Fruit fly (Drosophila melanogaster) whole organism: Measurements from ENCODE around the gene H2.0.

Experiments
- CG8478 ChIP-seq: fragments of >200 bp; optimal IDR thresholded peaks from 2 replicates; lab custom pipeline; 2018; ENCODE audit warnings: inconsistent platforms
- Dll ChIP-seq: fragments of >200 bp; optimal IDR thresholded peaks from 2 replicates; lab custom pipeline; 2017
- EcR ChIP-seq, 2 experiments: fragments of >200 bp; optimal IDR thresholded peaks; 2 replicates each; lab custom pipeline; 2017; ENCODE audit warnings: missing biosample characterization in 2 of 2, missing genetic modification characterization in 2 of 2, missing genetic modification reagents in 2 of 2
- pan ChIP-seq: fragments of >200 bp; optimal IDR thresholded peaks from 2 replicates; lab custom pipeline; 2017
- psq ChIP-seq: fragments of >200 bp; optimal IDR thresholded peaks from 2 replicates; lab custom pipeline; 2017
- usp ChIP-seq: fragments of >200 bp; optimal IDR thresholded peaks from 2 replicates; lab custom pipeline; 2017; ENCODE audit warnings: missing biosample characterization, missing genetic modification characterization, mixed read lengths

Gene H2.0

dm6 chr2L:6019352-6020131 lies at the start of gene H2.0:
H2.0 (minus strand) TSS chr2L:6019402.
- TF ChIP-seq psq (lab: Kevin White, UChicago), result no peak
- no peak for TF ChIP-seq Dll (lab: Kevin White, UChicago)
- TF ChIP-seq usp (GFP tag; lab: Kevin White, UChicago), result no peak
- TF ChIP-seq pan, result no peak
- no peak for TF ChIP-seq EcR (GFP tag; optimal IDR thresholded peaks at IDR 0.05; lab: Kevin White, UChicago)
- TF ChIP-seq CG8478 (lab: Kevin White, UChicago), result no peak

DNA sequence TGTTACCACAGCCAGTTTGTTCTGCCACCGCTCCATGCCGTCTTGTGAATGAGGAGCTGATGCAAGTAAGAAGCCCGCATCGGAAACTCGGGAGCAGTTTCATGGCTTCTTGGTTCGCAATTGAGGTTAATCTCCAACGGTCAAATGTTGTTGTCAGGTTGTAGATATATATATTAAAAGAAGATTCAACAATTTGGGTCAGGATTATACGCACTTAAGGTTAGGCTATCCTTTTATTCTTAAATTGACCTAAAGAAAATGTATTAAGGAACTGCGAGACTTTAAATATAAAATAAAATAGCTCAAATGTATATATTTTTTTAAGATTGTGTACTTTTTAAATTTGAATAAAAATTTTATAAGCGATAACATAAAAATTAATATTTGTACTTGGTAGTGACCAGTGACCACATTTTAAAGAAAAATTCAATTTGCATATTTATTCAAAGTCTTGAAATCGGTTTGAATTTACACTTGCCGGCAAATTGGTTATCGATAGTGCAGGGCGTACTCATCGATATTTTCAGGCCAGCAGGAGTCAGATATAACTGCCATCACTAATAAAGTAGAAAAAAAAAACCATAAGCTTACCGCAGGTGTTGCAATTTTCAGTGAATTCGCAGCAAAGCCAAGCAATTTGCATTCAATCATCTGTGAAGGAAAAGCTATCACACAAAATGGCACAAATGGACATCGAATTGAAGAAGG lies 49.5 kb upstream of the H2.0 start, which contains the start of the genes CG9150 and Pfdn1:
Gene CG9150, minus strand, starts transcription at position 51 of the 708 bp plus-strand sequence.
Gene Pfdn1, plus strand, starts transcription at position 536 of the 708 bp plus-strand sequence.
- TF ChIP-seq psq (lab: Kevin White, UChicago), result no peak

DNA sequence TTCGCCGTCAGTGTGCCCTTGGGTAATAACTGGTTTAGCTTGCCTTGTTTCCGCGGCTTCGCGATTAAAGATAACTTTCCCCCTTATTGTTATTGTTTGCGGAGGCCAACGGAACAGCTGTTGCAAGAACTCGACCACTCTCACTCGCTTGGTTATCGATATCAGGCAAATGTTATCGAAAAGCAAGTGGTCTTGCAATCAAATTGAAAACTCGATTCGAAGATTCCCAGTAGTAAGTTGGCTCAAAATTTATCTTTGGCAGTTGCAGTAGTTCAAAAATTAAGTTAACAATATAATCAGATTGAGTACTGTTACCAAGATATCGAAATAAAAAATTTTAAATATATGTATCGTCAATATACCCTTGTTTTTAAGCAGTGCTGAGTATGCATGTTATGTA lies 46.6 kb upstream of the H2.0 start, which contains the start of the genes Fbw5 and CG9147:
Gene Fbw5, minus strand, starts transcription at position 131 of the 400 bp plus-strand sequence.
Gene CG9147, plus strand, starts transcription at position 175 of the 400 bp plus-strand sequence.
- TF ChIP-seq EcR (GFP tag; optimal IDR thresholded peaks at IDR 0.05; lab: Kevin White, UChicago), result no peak
- TF ChIP-seq pan, result peak; percentile 97
- TF ChIP-seq psq (lab: Kevin White, UChicago), result no peak
- no peak for TF ChIP-seq Dll (lab: Kevin White, UChicago)

dm6 chr2L:6062382-6063082 lies 43.3 kb upstream of the H2.0 start, which contains the start of the genes ND-51 and CG13994:
ND-51 (minus strand) TSS chr2L:6062757.
CG13994 (plus strand) TSS chr2L:6062989.
- TF ChIP-seq usp (GFP tag; lab: Kevin White, UChicago) (no peak), EcR (GFP tag; optimal IDR thresholded peaks at IDR 0.05; lab: Kevin White, UChicago) (no peak), pan (no peak), Dll (lab: Kevin White, UChicago) (no peak), CG8478 (lab: Kevin White, UChicago) (no peak), psq (lab: Kevin White, UChicago) (no peak)

DNA sequence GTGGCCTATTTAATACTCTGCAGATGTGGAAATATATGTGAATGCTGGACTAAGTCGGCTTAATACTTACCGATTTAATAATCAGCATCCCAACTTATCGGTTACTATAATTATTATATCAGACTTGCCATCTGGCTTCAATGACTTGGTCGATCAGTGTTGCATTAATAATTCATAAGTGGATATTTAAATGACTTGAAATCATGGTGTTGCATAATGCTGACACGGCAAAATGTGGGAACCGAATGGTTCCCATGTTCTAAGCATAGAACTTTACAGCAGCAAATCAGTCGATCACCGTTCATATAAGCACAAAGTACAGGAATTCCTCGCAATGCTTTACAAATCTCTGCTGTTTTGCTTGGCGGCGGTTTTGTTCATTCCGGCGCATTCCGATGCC lies 41.0 kb upstream of the H2.0 start, which contains the start of gene CG34180:
Gene CG34180, plus strand, starts transcription at position 301 of the 400 bp plus-strand sequence.
- TF ChIP-seq EcR (GFP tag; optimal IDR thresholded peaks at IDR 0.05; lab: Kevin White, UChicago), result no peak
- no peak for TF ChIP-seq pan
- TF ChIP-seq CG8478 (lab: Kevin White, UChicago), result no peak
- TF ChIP-seq psq (lab: Kevin White, UChicago), result no peak
- no peak for TF ChIP-seq Dll (lab: Kevin White, UChicago)
- no peak for TF ChIP-seq usp (GFP tag; lab: Kevin White, UChicago)

DNA sequence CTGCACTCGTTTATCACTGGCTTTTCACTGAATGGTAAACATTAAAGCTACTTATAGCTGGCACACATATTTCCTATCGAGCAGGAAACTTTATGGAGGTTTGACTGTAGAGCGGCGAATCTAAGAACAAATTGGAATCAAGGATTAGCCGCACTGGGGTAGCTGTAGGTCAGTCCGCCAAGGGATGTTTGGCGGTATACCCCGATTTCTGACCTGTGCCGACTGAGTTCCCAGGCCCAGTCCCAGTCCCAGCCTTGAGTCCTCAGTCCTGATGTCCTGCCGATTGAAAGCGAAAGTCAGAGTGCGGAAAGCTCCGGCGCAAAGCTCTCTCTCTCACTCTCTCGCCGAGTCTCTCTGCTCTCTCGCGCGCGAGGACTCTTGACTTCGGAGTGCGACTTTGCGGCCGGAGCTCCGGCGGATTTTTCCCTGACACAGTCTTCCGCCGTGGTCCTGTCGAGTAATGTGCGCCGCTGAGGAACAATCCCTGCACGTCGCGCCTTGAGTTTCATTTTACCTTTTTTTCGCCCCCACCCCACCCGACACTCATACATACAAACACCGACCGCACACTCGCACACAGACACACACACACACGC lies 34.8 kb upstream of the H2.0 start, which contains the start of gene CG13995:
Gene CG13995, plus strand, starts transcription at position 429 of the 596 bp plus-strand sequence.
- no peak for TF ChIP-seq usp (GFP tag; lab: Kevin White, UChicago)
- no peak for TF ChIP-seq pan
- TF ChIP-seq EcR (GFP tag; optimal IDR thresholded peaks at IDR 0.05; lab: Kevin White, UChicago), result no peak
- no peak for TF ChIP-seq psq (lab: Kevin White, UChicago)
- TF ChIP-seq Dll (lab: Kevin White, UChicago), result no peak
- TF ChIP-seq CG8478 (lab: Kevin White, UChicago), result no peak

dm6 chr2L:6051212-6051621 lies 32.0 kb upstream of the H2.0 start:
- no peak for TF ChIP-seq usp (GFP tag; lab: Kevin White, UChicago)
- TF ChIP-seq EcR (GFP tag; optimal IDR thresholded peaks at IDR 0.05; lab: Kevin White, UChicago), result no peak
- no peak for TF ChIP-seq CG8478 (lab: Kevin White, UChicago)
- no peak for TF ChIP-seq psq (lab: Kevin White, UChicago)

- no peak for TF ChIP-seq pan
- TF ChIP-seq psq (lab: Kevin White, UChicago), result no peak
- TF ChIP-seq EcR (GFP tag; optimal IDR thresholded peaks at IDR 0.05; lab: Kevin White, UChicago), result no peak
- TF ChIP-seq Dll (lab: Kevin White, UChicago), result no peak
- no peak for TF ChIP-seq CG8478 (lab: Kevin White, UChicago)
- no peak for TF ChIP-seq usp (GFP tag; lab: Kevin White, UChicago)
Observed at dm6 chr2L:6050575-6050974, 31.4 kb upstream of the H2.0 start, which contains the start of gene CG9135. CG9135 (plus strand) TSS chr2L:6050800.

DNA sequence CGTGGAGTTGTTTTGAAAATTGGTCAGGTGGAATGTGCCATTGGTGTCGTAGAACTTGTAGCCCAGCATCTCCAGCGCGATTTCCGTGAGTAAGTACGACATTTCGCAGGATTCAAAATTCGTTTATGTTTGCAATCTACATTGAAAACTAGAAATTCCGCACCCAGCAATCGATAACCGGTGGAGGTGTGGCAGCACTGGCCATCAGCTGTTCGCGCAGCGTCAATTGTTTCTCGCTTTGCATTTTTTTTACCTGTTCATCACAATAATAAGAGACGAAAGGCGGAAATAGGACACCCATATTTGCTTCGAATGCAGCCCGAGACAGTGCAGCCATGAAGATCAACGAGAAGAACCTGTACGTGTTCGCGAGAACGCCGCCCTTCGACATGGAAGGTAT lies 29.3 kb upstream of the H2.0 start, which contains the start of the genes CG34179 and slmo:
Gene CG34179, minus strand, starts transcription at position 165 of the 400 bp plus-strand sequence.
Gene slmo, minus strand, starts transcription at position 165 of the 400 bp plus-strand sequence.
- TF ChIP-seq EcR (GFP tag; optimal IDR thresholded peaks at IDR 0.05; lab: Kevin White, UChicago) (no peak), Dll (lab: Kevin White, UChicago) (no peak), usp (GFP tag; lab: Kevin White, UChicago) (no peak), psq (lab: Kevin White, UChicago) (no peak), CG8478 (lab: Kevin White, UChicago) (no peak)

- TF ChIP-seq pan (no peak), Dll (lab: Kevin White, UChicago) (no peak), psq (lab: Kevin White, UChicago) (no peak)
Observed at dm6 chr2L:6047528-6048160, 28.4 kb upstream of the H2.0 start, which contains the start of gene IPIP. IPIP (plus strand) TSS chr2L:6048002.
